Worm (Caenorhabditis elegans) whole organism, L2 larva: Measurements from ENCODE around the gene srlf-4.

Experiments used
- F13H6.1 ChIP-seq: sonication (generic microtip); optimal IDR thresholded peaks from 2 replicates; lab custom pipeline; 2016; ENCODE audit warnings: missing genetic modification characterization, missing compliant biosample characterization
- aly-2 ChIP-seq: fragments of 150-350 bp; optimal IDR thresholded peaks from 2 replicates; lab custom pipeline; 2014; ENCODE audit warnings: missing biosample characterization, missing genetic modification characterization
- dmd-4 ChIP-seq: sonication (generic microtip); optimal IDR thresholded peaks from 2 replicates; lab custom pipeline; 2017; ENCODE audit warnings: missing biosample characterization, missing genetic modification characterization
- egl-27 ChIP-seq: sonication (generic microtip); optimal IDR thresholded peaks from 3 replicates; lab custom pipeline; 2017; ENCODE audit warnings: missing biosample characterization, missing genetic modification reagents, missing genetic modification characterization
- elt-3 ChIP-seq: sonication (generic microtip); optimal IDR thresholded peaks from 2 replicates; lab custom pipeline; 2017; ENCODE audit warnings: missing biosample characterization, missing genetic modification characterization
- lin-39 ChIP-seq: fragments of 150-350 bp; optimal IDR thresholded peaks from 2 replicates; lab custom pipeline; 2014; ENCODE audit warnings: missing biosample characterization, missing genetic modification reagents, missing genetic modification characterization
- lsy-2 ChIP-seq, 2 experiments: fragments of 150-350 bp in 1 of 2; sonication (generic microtip) in 1 of 2; optimal IDR thresholded peaks; 2 replicates each; lab custom pipeline; 2014 to 2017; ENCODE audit warnings: missing biosample characterization in 2 of 2, missing genetic modification characterization in 2 of 2
- mdl-1 ChIP-seq, 2 experiments: fragments of 150-350 bp in 1 of 2; sonication (generic microtip) in 1 of 2; optimal IDR thresholded peaks; 2 replicates each; lab custom pipeline; 2017; ENCODE audit warnings: missing biosample characterization in 2 of 2, missing genetic modification characterization in 2 of 2
- nhr-12 ChIP-seq: fragments of 150-350 bp; optimal IDR thresholded peaks from 2 replicates; lab custom pipeline; 2014; ENCODE audit warnings: missing biosample characterization, missing genetic modification characterization
- nhr-237 ChIP-seq: fragments of 150-350 bp; optimal IDR thresholded peaks from 2 replicates; lab custom pipeline; 2014; ENCODE audit warnings: missing biosample characterization, missing genetic modification characterization
- nhr-77 ChIP-seq: fragments of 150-350 bp; optimal IDR thresholded peaks from 2 replicates; lab custom pipeline; 2014; ENCODE audit warnings: missing biosample characterization, missing genetic modification characterization
- snpc-4 ChIP-seq: fragments of 150-350 bp; optimal IDR thresholded peaks from 2 replicates; lab custom pipeline; 2014; ENCODE audit warnings: missing biosample characterization, missing genetic modification characterization
- unc-39 ChIP-seq: fragments of 150-350 bp; optimal IDR thresholded peaks from 2 replicates; lab custom pipeline; 2014; ENCODE audit warnings: missing biosample characterization, missing genetic modification characterization
- unc-62 ChIP-seq: fragments of 150-350 bp; optimal IDR thresholded peaks from 2 replicates; lab custom pipeline; 2014; ENCODE audit warnings: missing biosample characterization, missing genetic modification reagents, missing genetic modification characterization

DNA sequence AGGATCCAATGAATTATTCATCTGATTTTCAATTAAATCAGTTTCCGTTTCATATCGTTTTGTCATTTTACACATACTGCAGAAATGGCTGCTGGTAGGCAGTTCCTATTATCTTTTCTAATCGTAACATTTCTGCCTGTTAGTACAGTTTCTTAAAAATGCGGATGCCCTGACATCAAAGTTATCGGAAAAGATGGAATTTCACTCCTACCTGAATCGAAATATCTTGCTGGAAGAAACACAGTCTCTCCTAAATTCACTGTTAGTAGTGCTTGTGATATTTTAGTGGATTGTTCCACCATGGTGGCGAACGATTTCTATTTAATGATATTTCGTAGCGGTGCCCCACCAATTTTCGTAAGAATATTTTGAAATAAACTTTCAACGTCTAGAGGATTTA, 24.2 kb upstream of the srlf-4 start, which contains the start of gene F55G11.10:
- TF ChIP-seq aly-2 (tag; lab: Kevin White, UChicago) (no peak), dmd-4 (tag; lab: Kevin White, UChicago) (no peak), egl-27 (no peak), nhr-237 (tag; lab: Kevin White, UChicago) (no peak), mdl-1 (tag; optimal IDR thresholded peaks at IDR 0.05; lab: Kevin White, UChicago) (no peak), elt-3 (no peak), unc-62 (no peak), snpc-4 (no peak), unc-39 (tag; lab: Kevin White, UChicago) (no peak), nhr-77 (tag; lab: Kevin White, UChicago) (no peak), F13H6.1 (tag; lab: Kevin White, UChicago) (no peak), lin-39 (no peak), nhr-12 (tag; lab: Kevin White, UChicago) (no peak), lsy-2 (tag; optimal IDR thresholded peaks at IDR 0.05; lab: Kevin White, UChicago) (no peak)
